Worm (Caenorhabditis elegans) whole organism, L1 larva: ENCODE results near the gene F35D2.6.

ENCODE experiments used
- C04F5.9 ChIP-seq: sonication (generic microtip); optimal IDR thresholded peaks from 2 replicates; lab custom pipeline; 2016; ENCODE audit warnings: missing genetic modification characterization, missing compliant biosample characterization
- C16A3.4 ChIP-seq: fragments of 150-350 bp; optimal IDR thresholded peaks from 2 replicates; lab custom pipeline; 2014; ENCODE audit warnings: missing biosample characterization, missing genetic modification characterization
- F16B12.6 ChIP-seq: fragments of 150-350 bp; optimal IDR thresholded peaks from 2 replicates; lab custom pipeline; 2014; ENCODE audit warnings: missing biosample characterization, missing genetic modification characterization
- alr-1 ChIP-seq: fragments of 200-800 bp; sonication (Bioruptor generic); optimal IDR thresholded peaks from 2 replicates; lab custom pipeline; 2018; ENCODE audit warnings: borderline replicate concordance, mild to moderate bottlenecking, missing genetic modification characterization, missing compliant biosample characterization
- ama-1 ChIP-seq: fragments of 150-350 bp; optimal IDR thresholded peaks from 2 replicates; lab custom pipeline; 2014
- blmp-1 ChIP-seq: fragments of 150-350 bp; optimal IDR thresholded peaks from 2 replicates; lab custom pipeline; 2014; ENCODE audit warnings: missing biosample characterization, missing genetic modification characterization
- ceh-82 ChIP-seq, 3 experiments: fragments of 150-350 bp in 1 of 3; sonication (generic microtip) in 2 of 3; optimal IDR thresholded peaks; 2 replicates each; lab custom pipeline; 2014 to 2017; ENCODE audit warnings: missing biosample characterization in 3 of 3, missing genetic modification characterization in 3 of 3
- ceh-88 ChIP-seq: fragments of 200-800 bp; sonication (Bioruptor generic); IDR thresholded peaks from 2 replicates; pipeline ENCODE4 v1.3.6; 2022; ENCODE audit warnings: missing genetic modification characterization, missing compliant biosample characterization
- ces-1 ChIP-seq: fragments of 150-350 bp; optimal IDR thresholded peaks from 2 replicates; lab custom pipeline; 2014; ENCODE audit warnings: missing biosample characterization, missing genetic modification reagents, missing genetic modification characterization
- dpl-1 ChIP-seq, 3 experiments: fragments of 150-350 bp in 2 of 3; sonication (generic microtip) in 1 of 3; optimal IDR thresholded peaks; 2 replicates each; lab custom pipeline; 2014 to 2017; ENCODE audit warnings: missing biosample characterization in 3 of 3, missing genetic modification characterization in 3 of 3, missing genetic modification reagents in 3 of 3
- egl-13 ChIP-seq: sonication (generic microtip); optimal IDR thresholded peaks from 2 replicates; lab custom pipeline; 2016; ENCODE audit warnings: missing genotype, missing genetic modification reagents, missing genetic modification characterization, missing compliant biosample characterization
- egl-27 ChIP-seq, 2 experiments: fragments of 150-350 bp in 1 of 2; sonication (generic microtip); optimal IDR thresholded peaks; 3 replicates each; lab custom pipeline; 2017 to 2018; ENCODE audit warnings: missing biosample characterization in 2 of 2, missing genetic modification characterization in 2 of 2, missing genetic modification reagents in 2 of 2
- elt-3 ChIP-seq, 6 experiments: fragments of 150-350 bp in 1 of 6; sonication (generic microtip); optimal IDR thresholded peaks; 2 replicates each; lab custom pipeline; 2017 to 2018; ENCODE audit warnings: missing biosample characterization in 6 of 6, missing genetic modification characterization in 6 of 6, inconsistent platforms in 1 of 6
- ets-5 ChIP-seq: fragments of 200-800 bp; sonication (Bioruptor generic); IDR thresholded peaks from 2 replicates; pipeline ENCODE4 v1.3.6; 2022; ENCODE audit warnings: missing genetic modification characterization, missing compliant biosample characterization
- fkh-4 ChIP-seq: sonication (generic microtip); optimal IDR thresholded peaks from 2 replicates; lab custom pipeline; 2016; ENCODE audit warnings: missing compliant biosample characterization, missing genetic modification characterization, borderline replicate concordance
- fkh-8 ChIP-seq: sonication (generic microtip); optimal IDR thresholded peaks from 2 replicates; lab custom pipeline; 2016; ENCODE audit warnings: mild to moderate bottlenecking, missing genetic modification characterization, missing compliant biosample characterization
- grh-1 ChIP-seq: fragments of 200-800 bp; sonication (Bioruptor generic); IDR thresholded peaks from 2 replicates; pipeline ENCODE4 v1.3.6; 2022; ENCODE audit warnings: missing genetic modification reagents, missing genetic modification characterization, missing compliant biosample characterization
- hpl-2 ChIP-seq: fragments of 150-350 bp; optimal IDR thresholded peaks from 2 replicates; lab custom pipeline; 2014; ENCODE audit warnings: missing biosample characterization, missing genetic modification reagents, missing genetic modification characterization
- irx-1 ChIP-seq: sonication (generic microtip); optimal IDR thresholded peaks from 2 replicates; lab custom pipeline; 2016; ENCODE audit warnings: missing genetic modification characterization, missing compliant biosample characterization
- isw-1 ChIP-seq: fragments of 200-800 bp; sonication (Bioruptor generic); IDR thresholded peaks from 2 replicates; pipeline ENCODE4 v1.3.6; 2022; ENCODE audit warnings: missing genetic modification characterization, missing compliant biosample characterization
- jun-1 ChIP-seq: fragments of 150-350 bp; optimal IDR thresholded peaks from 2 replicates; lab custom pipeline; 2014; ENCODE audit warnings: missing biosample characterization, missing genetic modification reagents, missing genetic modification characterization
- lin-13 ChIP-seq: fragments of 150-350 bp; optimal IDR thresholded peaks from 2 replicates; lab custom pipeline; 2014; ENCODE audit warnings: missing biosample characterization, missing genetic modification reagents, missing genetic modification characterization
- lin-14 ChIP-seq: fragments of 200-800 bp; sonication (Bioruptor generic); optimal IDR thresholded peaks from 2 replicates; lab custom pipeline; 2018; ENCODE audit warnings: mild to moderate bottlenecking, missing genetic modification characterization, moderate library complexity, missing compliant biosample characterization
- lin-15B ChIP-seq: fragments of 150-350 bp; sonication (generic microtip); optimal IDR thresholded peaks from 3 replicates; lab custom pipeline; 2014; ENCODE audit warnings: missing biosample characterization, missing genetic modification characterization
- lir-3 ChIP-seq: sonication (generic microtip); optimal IDR thresholded peaks from 2 replicates; lab custom pipeline; 2016; ENCODE audit warnings: mild to moderate bottlenecking, missing genetic modification characterization, moderate library complexity, missing compliant biosample characterization; ENCODE audit not compliant: poor library complexity
- mef-2 ChIP-seq: fragments of 150-350 bp; optimal IDR thresholded peaks from 2 replicates; lab custom pipeline; 2014; ENCODE audit warnings: missing biosample characterization, missing genetic modification characterization
- mep-1 ChIP-seq: fragments of 150-350 bp; optimal IDR thresholded peaks from 2 replicates; lab custom pipeline; 2014; ENCODE audit warnings: missing biosample characterization, missing genetic modification characterization
- nhr-11 ChIP-seq: fragments of 150-350 bp; optimal IDR thresholded peaks from 2 replicates; lab custom pipeline; 2014; ENCODE audit warnings: missing biosample characterization, missing genetic modification characterization
- nhr-12 ChIP-seq: sonication (generic microtip); optimal IDR thresholded peaks from 2 replicates; lab custom pipeline; 2017; ENCODE audit warnings: missing biosample characterization, missing genetic modification characterization
- nhr-19 ChIP-seq: fragments of 200-800 bp; sonication (Bioruptor generic); conservative IDR thresholded peaks from 2 replicates; pipeline ENCODE4 v1.3.6; 2022; ENCODE audit warnings: missing genetic modification characterization, missing compliant biosample characterization
- nhr-237 ChIP-seq: fragments of 150-350 bp; optimal IDR thresholded peaks from 2 replicates; lab custom pipeline; 2014; ENCODE audit warnings: missing biosample characterization, missing genetic modification characterization
- nhr-28 ChIP-seq: fragments of 150-350 bp; optimal IDR thresholded peaks from 2 replicates; lab custom pipeline; 2014; ENCODE audit warnings: missing biosample characterization, missing genetic modification characterization
- nhr-47 ChIP-seq: sonication (generic microtip); optimal IDR thresholded peaks from 2 replicates; lab custom pipeline; 2016; ENCODE audit warnings: mild to moderate bottlenecking, missing genetic modification characterization, moderate library complexity, missing compliant biosample characterization
- nhr-76 ChIP-seq: sonication (generic microtip); optimal IDR thresholded peaks from 2 replicates; lab custom pipeline; 2017; ENCODE audit warnings: missing biosample characterization, missing genetic modification characterization
- nhr-84 ChIP-seq: sonication (generic microtip); optimal IDR thresholded peaks from 2 replicates; lab custom pipeline; 2017; ENCODE audit warnings: missing biosample characterization, missing genetic modification characterization
- nhr-85 ChIP-seq: sonication (generic microtip); peaks from one replicate; lab custom pipeline; 2016; ENCODE audit warnings: missing genetic modification characterization, inconsistent platforms, missing compliant biosample characterization
- nhr-90 ChIP-seq: sonication (generic microtip); optimal IDR thresholded peaks from 2 replicates; lab custom pipeline; 2016; ENCODE audit warnings: mild to moderate bottlenecking, missing genetic modification characterization, missing compliant biosample characterization; ENCODE audit not compliant: poor library complexity
- pag-3 ChIP-seq: sonication (generic microtip); optimal IDR thresholded peaks from 2 replicates; lab custom pipeline; 2017; ENCODE audit warnings: missing genetic modification characterization, mild to moderate bottlenecking, missing compliant biosample characterization, antibody characterized with exemption, borderline replicate concordance; ENCODE audit not compliant: insufficient read depth
- pax-3 ChIP-seq: fragments of 200-800 bp; sonication (Bioruptor generic); optimal IDR thresholded peaks from 2 replicates; lab custom pipeline; 2018; ENCODE audit warnings: mild to moderate bottlenecking, missing genetic modification characterization, moderate library complexity, missing compliant biosample characterization
- pqm-1 ChIP-seq: sonication (generic microtip); optimal IDR thresholded peaks from 3 replicates; lab custom pipeline; 2017; ENCODE audit warnings: missing biosample characterization, missing genetic modification characterization
- rnt-1 ChIP-seq: sonication (generic microtip); optimal IDR thresholded peaks from 2 replicates; lab custom pipeline; 2016; ENCODE audit warnings: mild to moderate bottlenecking, missing genetic modification characterization, moderate library complexity, missing compliant biosample characterization
- snpc-4 ChIP-seq: fragments of 150-350 bp; optimal IDR thresholded peaks from 2 replicates; lab custom pipeline; 2014; ENCODE audit warnings: missing biosample characterization, missing genetic modification characterization
- snu-23 ChIP-seq: sonication (generic microtip); optimal IDR thresholded peaks from 2 replicates; lab custom pipeline; 2016; ENCODE audit warnings: missing genetic modification characterization, missing compliant biosample characterization
- tbx-2 ChIP-seq: sonication (generic microtip); optimal IDR thresholded peaks from 2 replicates; lab custom pipeline; 2016; ENCODE audit warnings: missing genetic modification characterization, missing compliant biosample characterization
- tlp-1 ChIP-seq: fragments of 150-350 bp; optimal IDR thresholded peaks from 2 replicates; lab custom pipeline; 2014; ENCODE audit warnings: missing biosample characterization, missing genetic modification characterization
- unc-130 ChIP-seq: fragments of 150-350 bp; optimal IDR thresholded peaks from 2 replicates; lab custom pipeline; 2017; ENCODE audit warnings: missing biosample characterization, missing genetic modification characterization, inconsistent platforms
- unc-62 ChIP-seq: fragments of 150-350 bp; optimal IDR thresholded peaks from 2 replicates; lab custom pipeline; 2014; ENCODE audit warnings: missing biosample characterization, missing genetic modification reagents, missing genetic modification characterization
- unc-86 ChIP-seq: sonication (generic microtip); optimal IDR thresholded peaks from 2 replicates; lab custom pipeline; 2016; ENCODE audit warnings: missing genetic modification characterization, missing compliant biosample characterization
- unc-98 ChIP-seq: fragments of 200-800 bp; sonication (Bioruptor generic); IDR thresholded peaks from 2 replicates; pipeline ENCODE4 v1.3.6; 2022; ENCODE audit warnings: missing genetic modification characterization, missing compliant biosample characterization
- vab-15 ChIP-seq: sonication (generic microtip); optimal IDR thresholded peaks from 2 replicates; lab custom pipeline; 2017; ENCODE audit warnings: missing genotype, mild to moderate bottlenecking, missing genetic modification characterization, missing compliant biosample characterization
- xbp-1 ChIP-seq: sonication (generic microtip); optimal IDR thresholded peaks from 2 replicates; lab custom pipeline; 2016; ENCODE audit warnings: missing genetic modification characterization, missing compliant biosample characterization
- zip-4 ChIP-seq: fragments of 200-800 bp; sonication (Bioruptor generic); optimal IDR thresholded peaks from 2 replicates; lab custom pipeline; 2018; ENCODE audit warnings: mild to moderate bottlenecking, missing genetic modification characterization, moderate library complexity, missing compliant biosample characterization

The F35D2.6 gene

ce11 chrII:7528210-7528609 lies 49.3 kb upstream of the F35D2.6 start (continued):
- TF ChIP-seq mef-2 (tag; lab: Kevin White, UChicago) (no peak), elt-3 (tag; optimal IDR thresholded peaks at IDR 0.05; lab: Kevin White, UChicago) (peak in 2 of 6 experiments; percentile 92 to 95), ces-1 (GFP tag; lab: Kevin White, UChicago) (no peak), vab-15 (peak; percentile 29), tlp-1 (tag; lab: Kevin White, UChicago) (no peak), F16B12.6 (tag; lab: Kevin White, UChicago) (no peak), nhr-19 (peak; percentile 81), nhr-90 (peak; percentile 82), ets-5 (GFP tag; lab: Robert Waterston, UW) (no peak), fkh-4 (tag; lab: Kevin White, UChicago) (no peak), unc-62 (GFP tag; lab: Kevin White, UChicago) (no peak), unc-86 (tag; lab: Kevin White, UChicago) (no peak), nhr-76 (tag; lab: Kevin White, UChicago) (no peak), lin-13 (GFP tag; lab: Kevin White, UChicago) (peak; percentile 3), nhr-84 (no peak), C16A3.4 (tag; lab: Kevin White, UChicago) (peak; percentile 24), snpc-4 (tag; lab: Kevin White, UChicago) (no peak), egl-13 (tag; lab: Kevin White, UChicago) (no peak), nhr-85 (tag; lab: Kevin White, UChicago) (peak; percentile 94), egl-27 (tag; optimal IDR thresholded peaks at IDR 0.05; lab: Kevin White, UChicago) (no peak), unc-98 (no peak), nhr-28 (tag; lab: Kevin White, UChicago) (no peak), rnt-1 (no peak), blmp-1 (peak; percentile 98), pax-3 (tag; lab: Kevin White, UChicago) (peak; percentile 48), tbx-2 (tag; lab: Kevin White, UChicago) (peak; percentile 64), irx-1 (tag; lab: Kevin White, UChicago) (no peak), ceh-88 (GFP tag; lab: Robert Waterston, UW) (no peak), hpl-2 (no peak), zip-4 (GFP tag; lab: Kevin White, UChicago) (no peak), fkh-8 (no peak), mep-1 (tag; lab: Kevin White, UChicago) (peak; percentile 23), ama-1 (lab: Kevin White, UChicago) (no peak), pqm-1 (tag; lab: Kevin White, UChicago) (no peak), nhr-237 (tag; lab: Kevin White, UChicago) (no peak), snu-23 (GFP tag; lab: Kevin White, UChicago) (no peak), C04F5.9 (tag; lab: Kevin White, UChicago) (no peak), lin-15B (tag; lab: Kevin White, UChicago) (no peak), xbp-1 (tag; lab: Kevin White, UChicago) (no peak), nhr-11 (tag; lab: Kevin White, UChicago) (no peak)

- peak; percentile 86 for TF ChIP-seq nhr-47 (tag; lab: Kevin White, UChicago)
- peak; percentile 60 for TF ChIP-seq lir-3
- TF ChIP-seq egl-27 (tag; optimal IDR thresholded peaks at IDR 0.05; lab: Kevin White, UChicago): no peak
- peak; percentile 54 for TF ChIP-seq lin-13 (GFP tag; lab: Kevin White, UChicago)
- peak in 2 of 3 experiments; percentile 25 to 63 for TF ChIP-seq ceh-82 (tag; optimal IDR thresholded peaks at IDR 0.05; lab: Kevin White, UChicago)
- peak; percentile 20; the same call in 1 of the 2 replicates for TF ChIP-seq isw-1 (GFP tag; lab: Robert Waterston, UW)
- peak; percentile 77 for TF ChIP-seq grh-1 (GFP tag; lab: Robert Waterston, UW)
- TF ChIP-seq fkh-4 (tag; lab: Kevin White, UChicago): no peak
- peak; percentile 92 for TF ChIP-seq snu-23 (GFP tag; lab: Kevin White, UChicago)
- peak; percentile 60 to 66 (median 62) for TF ChIP-seq dpl-1 (GFP tag; optimal IDR thresholded peaks at IDR 0.05; lab: Kevin White, UChicago)
- no peak for TF ChIP-seq nhr-12 (tag; lab: Kevin White, UChicago)
- TF ChIP-seq alr-1 (tag; lab: Kevin White, UChicago): no peak
- TF ChIP-seq lin-14 (GFP tag; lab: Kevin White, UChicago): peak; percentile 97
- no peak for TF ChIP-seq ces-1 (GFP tag; lab: Kevin White, UChicago)
- TF ChIP-seq unc-98: peak; percentile 47; the same call in 1 of the 2 replicates
- peak; percentile 98 for TF ChIP-seq nhr-85 (tag; lab: Kevin White, UChicago)
- no peak for TF ChIP-seq lin-15B (tag; lab: Kevin White, UChicago)
- TF ChIP-seq jun-1 (tag; lab: Kevin White, UChicago): peak; percentile 62
- TF ChIP-seq unc-130: peak; percentile 82
- no peak for TF ChIP-seq pag-3 (tag; lab: Kevin White, UChicago)
Measured at ce11 chrII:7529078-7529683, 48.3 kb upstream of the F35D2.6 start, which contains the start of gene ZK1290.5. TSS of gene ZK1290.5 (plus strand) at chrII:7529643.
